Worm (Caenorhabditis elegans): ENCODE results near the gene best-3.

DNA sequence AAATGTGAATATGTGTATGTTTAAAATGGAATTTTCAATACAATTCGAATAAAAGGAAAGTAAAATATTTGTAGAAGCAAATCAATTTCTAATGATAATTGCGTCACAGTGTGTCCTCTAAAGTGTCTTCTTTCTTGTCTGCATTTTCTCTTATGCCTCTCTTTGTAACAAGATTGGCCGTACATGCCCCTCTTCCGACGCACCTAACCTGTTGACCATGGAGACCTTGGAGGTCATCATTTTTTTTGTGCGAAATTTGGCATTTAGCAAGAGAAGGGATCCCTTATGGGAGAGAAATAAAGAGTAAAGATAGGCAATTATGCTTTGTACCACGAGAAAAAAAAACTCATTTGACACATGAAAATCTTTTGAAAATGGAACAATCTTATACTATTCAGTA, 15.5 kb downstream of the best-3 start, which contains the start of gene F23F1.4:
- TF ChIP-seq lin-39 (tag; optimal IDR thresholded peaks at IDR 0.05) = no peak
- TF ChIP-seq nhr-6 (tag; optimal IDR thresholded peaks at IDR 0.05) = peak; percentile 85
- TF ChIP-seq fos-1 (tag; optimal IDR thresholded peaks at IDR 0.05) = no peak
- TF ChIP-seq nhr-11 (tag; optimal IDR thresholded peaks at IDR 0.05) = no peak
- no peak for TF ChIP-seq mdl-1 (tag; optimal IDR thresholded peaks at IDR 0.05)

Measured in whole organism, L2 larva.